Worm (Caenorhabditis elegans): ENCODE results near the gene unc-83.

Gene unc-83

ce11 chrV:6520385-6521080 lies 55.7 kb downstream of the unc-83 start, which contains the start of the genes F46E10.2 and F46E10.18:
F46E10.2 (plus strand) TSS chrV:6520435.
F46E10.18 (plus strand) TSS chrV:6521030.
- TF ChIP-seq daf-16 (GFP tag; optimal IDR thresholded peaks at IDR 0.05), result no peak
- no peak for TF ChIP-seq daf-16 (tag; optimal IDR thresholded peaks at IDR 0.05)
- TF ChIP-seq nhr-11 (tag; optimal IDR thresholded peaks at IDR 0.05), result no peak
- no peak for TF ChIP-seq lin-29 (GFP tag; IDR thresholded peaks at IDR 0.05)
- peak; percentile 70 for TF ChIP-seq egl-43 (GFP tag; IDR thresholded peaks at IDR 0.05)
- no peak for TF ChIP-seq Y105C5A.15 (GFP tag; IDR thresholded peaks at IDR 0.05)
- no peak for TF ChIP-seq Y5F2A.4 (GFP tag; optimal IDR thresholded peaks at IDR 0.05)
- TF ChIP-seq mep-1 (tag; optimal IDR thresholded peaks at IDR 0.05), result no peak
- no peak for TF ChIP-seq daf-19 (GFP tag; conservative IDR thresholded peaks at IDR 0.05)
- TF ChIP-seq arid-1 (GFP tag; conservative IDR thresholded peaks at IDR 0.05), result no peak
- peak in 1 of 2 experiments; percentile 89 for TF ChIP-seq unc-62 (GFP tag; optimal IDR thresholded peaks at IDR 0.05 in 1 of 2)
- TF ChIP-seq unc-62 (tag; optimal IDR thresholded peaks at IDR 0.05), result no peak
- TF ChIP-seq ceh-62 (tag; optimal IDR thresholded peaks at IDR 0.05), result no peak
- TF ChIP-seq zfp-2 (tag; optimal IDR thresholded peaks at IDR 0.05), result no peak
- TF ChIP-seq unc-130 (GFP tag; optimal IDR thresholded peaks at IDR 0.05), result no peak
- no peak for TF ChIP-seq dmd-9 (GFP tag; IDR thresholded peaks at IDR 0.05)
- TF ChIP-seq nhr-111 (GFP tag; optimal IDR thresholded peaks at IDR 0.05), result no peak
- no peak for TF ChIP-seq dpl-1 (GFP tag; optimal IDR thresholded peaks at IDR 0.05)
- TF ChIP-seq nhr-41 (GFP tag; IDR thresholded peaks at IDR 0.05), result no peak
- no peak for TF ChIP-seq nhr-42 (GFP tag; IDR thresholded peaks at IDR 0.05)
- no peak for TF ChIP-seq dve-1 (tag; optimal IDR thresholded peaks at IDR 0.05; ENCODE audit: insufficient read depth)
- TF ChIP-seq mxl-3 (GFP tag; optimal IDR thresholded peaks at IDR 0.05), result no peak
- peak; percentile 5 for TF ChIP-seq aha-1 (tag)
- no peak for TF ChIP-seq madf-9 (GFP tag; conservative IDR thresholded peaks at IDR 0.05)
- TF ChIP-seq lin-13 (GFP tag; optimal IDR thresholded peaks at IDR 0.05), result no peak
- TF ChIP-seq ceh-82 (tag; optimal IDR thresholded peaks at IDR 0.05), result no peak
- no peak for TF ChIP-seq madf-5 (GFP tag; IDR thresholded peaks at IDR 0.05)
- no peak for TF ChIP-seq hif-1 (tag; optimal IDR thresholded peaks at IDR 0.05)
- no peak for TF ChIP-seq nhr-48 (tag; optimal IDR thresholded peaks at IDR 0.05)
- TF ChIP-seq set-16 (GFP tag; IDR thresholded peaks at IDR 0.05), result peak; percentile 83

ce11 chrV:6522879-6523497 lies 58.1 kb downstream of the unc-83 start:
- TF ChIP-seq zfp-3 (GFP tag; conservative IDR thresholded peaks at IDR 0.05) (no peak), saeg-2 (GFP tag; IDR thresholded peaks at IDR 0.05) (no peak), ceh-20 (GFP tag; IDR thresholded peaks at IDR 0.05) (0 out of 2 replicates have a peak, but pooled peaks have one; percentile 15), lim-7 (GFP tag; IDR thresholded peaks at IDR 0.05) (no peak), spr-3 (GFP tag; optimal IDR thresholded peaks at IDR 0.05) (no peak), php-3 (GFP tag; IDR thresholded peaks at IDR 0.05) (peak; percentile 67; the same call in 1 of the 2 replicates), set-16 (GFP tag; IDR thresholded peaks at IDR 0.05) (no peak), mep-1 (tag; optimal IDR thresholded peaks at IDR 0.05) (no peak), hlh-11 (tag; optimal IDR thresholded peaks at IDR 0.05) (peak; percentile 88), tra-1 (GFP tag; IDR thresholded peaks at IDR 0.05) (peak; percentile 83), dve-1 (tag; optimal IDR thresholded peaks at IDR 0.05; ENCODE audit: insufficient read depth) (peak; percentile 62), unc-130 (GFP tag; optimal IDR thresholded peaks at IDR 0.05) (no peak), fos-1 (tag; optimal IDR thresholded peaks at IDR 0.05) (no peak), sdz-12 (GFP tag; optimal IDR thresholded peaks at IDR 0.05) (no peak), daf-16 (GFP tag; optimal IDR thresholded peaks at IDR 0.05) (no peak), daf-16 (tag; optimal IDR thresholded peaks at IDR 0.05) (peak; percentile 65), pqm-1 (tag; optimal IDR thresholded peaks at IDR 0.05) (peak; percentile 46), mxl-3 (GFP tag; optimal IDR thresholded peaks at IDR 0.05) (peak; percentile 50), unc-62 (GFP tag; optimal IDR thresholded peaks at IDR 0.05 in 1 of 2) (peak in 1 of 2 experiments; percentile 87), unc-62 (tag; optimal IDR thresholded peaks at IDR 0.05) (no peak), nhr-76 (tag; optimal IDR thresholded peaks at IDR 0.05) (no peak), dmd-8 (GFP tag; IDR thresholded peaks at IDR 0.05) (0 out of 2 replicates have a peak, but pooled peaks have one; percentile 19), dmd-6 (GFP tag; IDR thresholded peaks at IDR 0.05) (peak; percentile 97), nhr-28 (tag; optimal IDR thresholded peaks at IDR 0.05) (peak; percentile 56), duxl-1 (tag; optimal IDR thresholded peaks at IDR 0.05; ENCODE audit: poor library complexity) (no peak), ztf-7 (tag; optimal IDR thresholded peaks at IDR 0.05) (no peak), lin-1 (GFP tag; IDR thresholded peaks at IDR 0.05) (peak; percentile 56; the same call in 1 of the 2 replicates), nhr-41 (GFP tag; IDR thresholded peaks at IDR 0.05) (peak; percentile 41; the same call in 1 of the 2 replicates)
